Fruit fly (Drosophila melanogaster) whole organism, pupa: ENCODE data around the gene Shab.

Experiments used
- CG10348 ChIP-seq: fragments of 200-800 bp; sonication (Bioruptor generic); IDR thresholded peaks from 2 replicates; pipeline ENCODE4 v1.3.6; 2022; ENCODE audit warnings: missing biosample characterization, missing genetic modification characterization
- CG13204 ChIP-seq: fragments of 200-800 bp; sonication (Bioruptor generic); optimal IDR thresholded peaks from 2 replicates; lab custom pipeline; 2018; ENCODE audit warnings: missing biosample characterization, mild to moderate bottlenecking, missing genetic modification characterization, moderate library complexity
- CG32121 ChIP-seq: fragments of 200-800 bp; sonication (Bioruptor generic); IDR thresholded peaks from 2 replicates; pipeline ENCODE4 v1.3.6; 2022; ENCODE audit warnings: missing biosample characterization, missing genetic modification characterization
- CG8159 ChIP-seq: fragments of 200-800 bp; sonication (Bioruptor generic); optimal IDR thresholded peaks from 3 replicates; lab custom pipeline; 2018; ENCODE audit warnings: missing biosample characterization, mild to moderate bottlenecking, missing genetic modification characterization, moderate library complexity
- CG8301 ChIP-seq: fragments of 200-800 bp; sonication (Bioruptor generic); optimal IDR thresholded peaks from 2 replicates; lab custom pipeline; 2018; ENCODE audit warnings: missing biosample characterization, mild to moderate bottlenecking, missing genetic modification characterization
- D1 ChIP-seq: fragments of 200-800 bp; sonication (Bioruptor generic); optimal IDR thresholded peaks from 2 replicates; lab custom pipeline; 2018; ENCODE audit warnings: missing biosample characterization, mild to moderate bottlenecking, missing genetic modification characterization, moderate library complexity
- Snoo ChIP-seq: fragments of 200-800 bp; sonication (Bioruptor generic); optimal IDR thresholded peaks from 3 replicates; lab custom pipeline; 2017; ENCODE audit warnings: missing biosample characterization, mild to moderate bottlenecking, missing genetic modification characterization, inconsistent platforms

- TF ChIP-seq D1 (tag; lab: Kevin White, UChicago) = no peak
- TF ChIP-seq CG8301 (tag; lab: Kevin White, UChicago) = no peak
- TF ChIP-seq CG32121 (GFP tag; lab: Robert Waterston, UW) = no peak
- no peak for TF ChIP-seq CG13204
- TF ChIP-seq CG10348 (GFP tag; lab: Robert Waterston, UW) = no peak
- no peak for TF ChIP-seq Snoo (tag; lab: Kevin White, UChicago)
- no peak for TF ChIP-seq CG8159 (tag; lab: Kevin White, UChicago)
These were observed 1.6 kb downstream of the Shab start for dm6 chr3L:2896371-2896958.
